Fruit fly (Drosophila melanogaster): ENCODE data around the gene CG42795.

dm6 chr3R:10225390-10225789 is at the start of gene CG42795:
- TF ChIP-seq fd85E (GFP tag; optimal IDR thresholded peaks at IDR 0.05) (no peak), vri (GFP tag; optimal IDR thresholded peaks at IDR 0.05) (no peak), CG6792 (GFP tag; optimal IDR thresholded peaks at IDR 0.05) (no peak), acj6 (GFP tag; optimal IDR thresholded peaks at IDR 0.05) (no peak), dsx (GFP tag; optimal IDR thresholded peaks at IDR 0.05; ENCODE audit: poor library complexity, severe bottlenecking) (no peak), achi (GFP tag; optimal IDR thresholded peaks at IDR 0.05) (no peak), spab (GFP tag; optimal IDR thresholded peaks at IDR 0.05) (no peak), CG1621 (tag; optimal IDR thresholded peaks at IDR 0.05) (no peak)

Measured in whole organism, prepupa.